Fruit fly (Drosophila melanogaster): ENCODE results near the gene Polr3I.

DNA sequence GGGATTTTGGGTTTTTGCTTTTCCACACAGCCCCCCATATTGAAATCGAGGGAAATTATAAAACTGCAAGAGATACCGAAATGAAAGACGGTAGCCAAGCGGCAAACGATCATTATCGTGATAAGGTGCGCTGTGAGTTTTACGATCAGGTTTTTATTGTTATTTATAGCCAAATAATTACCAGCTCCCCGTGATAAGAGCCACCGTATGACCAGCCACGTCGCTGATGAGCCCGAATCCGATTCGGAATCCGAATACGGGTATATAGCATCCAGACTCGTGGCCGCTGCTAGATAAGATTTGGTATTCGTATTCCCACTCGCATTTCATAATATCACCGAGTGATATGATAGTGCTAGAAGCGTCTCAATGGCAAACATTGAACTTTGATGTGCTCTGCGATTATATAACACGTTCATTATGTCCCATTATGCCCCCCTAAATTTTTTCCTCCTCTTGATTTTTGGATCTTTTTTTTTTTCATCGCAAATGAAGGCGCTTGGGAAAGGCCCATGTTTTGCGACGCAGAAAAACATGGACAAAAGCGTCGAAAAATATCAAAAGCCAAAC lies 34.5 kb downstream of the Polr3I start:
- no peak for TF ChIP-seq ttk (optimal IDR thresholded peaks at IDR 0.05)
- no peak for TF ChIP-seq Myc (optimal IDR thresholded peaks at IDR 0.05)
- TF ChIP-seq h (optimal IDR thresholded peaks at IDR 0.05) = no peak
